Worm (Caenorhabditis elegans) whole organism, early embryonic: ENCODE measurements around the gene F58E6.4.

ENCODE experiments used
- B0310.2 ChIP-seq: sonication (generic microtip); optimal IDR thresholded peaks from 2 replicates; lab custom pipeline; 2016; ENCODE audit warnings: mild to moderate bottlenecking, missing genetic modification characterization, missing compliant biosample characterization
- F13C5.2 ChIP-seq: sonication (generic microtip); optimal IDR thresholded peaks from 2 replicates; lab custom pipeline; 2017; ENCODE audit warnings: mild to moderate bottlenecking, missing genetic modification characterization, inconsistent platforms, missing compliant biosample characterization
- aly-1 ChIP-seq: sonication (generic microtip); optimal IDR thresholded peaks from 2 replicates; lab custom pipeline; 2016; ENCODE audit warnings: missing genetic modification characterization, missing compliant biosample characterization
- ama-1 ChIP-seq: fragments of 150-350 bp; optimal IDR thresholded peaks from 2 replicates; lab custom pipeline; 2014
- ceh-36 ChIP-seq: sonication (generic microtip); optimal IDR thresholded peaks from 2 replicates; lab custom pipeline; 2016; ENCODE audit warnings: missing genetic modification characterization, inconsistent platforms, missing compliant biosample characterization
- flt-1 ChIP-seq: fragments of 200-800 bp; sonication (Bioruptor generic); IDR thresholded peaks from 2 replicates; pipeline ENCODE4 v1.3.6; 2022; ENCODE audit warnings: missing genetic modification characterization, missing compliant biosample characterization
- hmg-4 ChIP-seq: fragments of 200-800 bp; sonication (Bioruptor generic); optimal IDR thresholded peaks from 2 replicates; lab custom pipeline; 2018; ENCODE audit warnings: mild to moderate bottlenecking, missing genetic modification characterization, missing compliant biosample characterization
- hnd-1 ChIP-seq: sonication (generic microtip); optimal IDR thresholded peaks from 2 replicates; lab custom pipeline; 2016; ENCODE audit warnings: missing genetic modification characterization, missing compliant biosample characterization
- sea-1 ChIP-seq: fragments of 200-800 bp; sonication (Bioruptor generic); conservative IDR thresholded peaks from 2 replicates; pipeline ENCODE4 v1.3.6; 2022; ENCODE audit warnings: missing genetic modification characterization, missing compliant biosample characterization
- tbx-37 ChIP-seq: fragments of 200-800 bp; sonication (Bioruptor generic); conservative IDR thresholded peaks from 2 replicates; pipeline ENCODE4 v1.3.6; 2022; ENCODE audit warnings: missing genetic modification reagents, missing genetic modification characterization, missing compliant biosample characterization

DNA sequence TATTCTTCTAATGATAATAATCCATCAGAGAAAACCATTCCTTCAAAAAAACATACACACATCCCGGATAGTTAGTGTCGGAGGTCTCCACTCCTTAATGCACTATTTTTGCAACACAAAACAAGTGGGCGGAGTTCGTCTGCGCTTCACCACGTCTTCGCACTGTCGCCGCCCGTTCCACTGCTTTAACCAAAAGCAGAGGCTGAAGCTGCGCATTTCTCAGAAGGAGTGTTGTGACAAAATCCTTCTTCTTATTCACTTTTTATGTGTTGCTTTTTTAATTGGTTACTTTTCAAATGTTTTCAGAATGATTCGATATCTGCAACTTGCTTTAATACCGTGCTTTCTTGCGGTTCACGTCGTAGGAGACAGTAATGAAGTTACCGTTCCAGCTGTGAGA lies 5.3 kb downstream of the F58E6.4 start, which contains the start of gene F58E6.13:
- no peak for TF ChIP-seq sea-1 (GFP tag; lab: Robert Waterston, UW)
- TF ChIP-seq hmg-4 (GFP tag; lab: Kevin White, UChicago): no peak
- TF ChIP-seq F13C5.2 (tag; lab: Kevin White, UChicago): no peak
- no peak for TF ChIP-seq tbx-37 (GFP tag; lab: Robert Waterston, UW)
- no peak for TF ChIP-seq ama-1 (lab: Kevin White, UChicago)
- no peak for TF ChIP-seq aly-1 (tag; lab: Kevin White, UChicago)
- TF ChIP-seq ceh-36: no peak
- TF ChIP-seq hnd-1 (tag; lab: Kevin White, UChicago): no peak
- no peak for TF ChIP-seq B0310.2 (tag; lab: Kevin White, UChicago)
- TF ChIP-seq flt-1 (GFP tag; lab: Robert Waterston, UW): no peak
